Fruit fly (Drosophila melanogaster) whole organism, prepupa: Measurements from ENCODE around the gene PGRP-LC.

Experiments used
- CG10631 ChIP-seq: fragments of 200-800 bp; sonication (Bioruptor generic); optimal IDR thresholded peaks from 2 replicates; lab custom pipeline; 2016; ENCODE audit warnings: missing biosample characterization, missing genetic modification characterization
- CG11902 ChIP-seq: fragments of 200-800 bp; sonication (Bioruptor generic); optimal IDR thresholded peaks from 3 replicates; lab custom pipeline; 2016; ENCODE audit warnings: missing biosample characterization, missing genetic modification characterization
- CG15336 ChIP-seq: fragments of 200-800 bp; sonication (Bioruptor generic); IDR thresholded peaks from 2 replicates; pipeline ENCODE4 v1.3.6; 2022; ENCODE audit warnings: missing biosample characterization, missing genetic modification characterization
- CG1621 ChIP-seq: fragments of 200-800 bp; sonication (Bioruptor generic); optimal IDR thresholded peaks from 3 replicates; lab custom pipeline; 2018; ENCODE audit warnings: missing biosample characterization, mild to moderate bottlenecking, missing genetic modification characterization
- CG16779 ChIP-seq: fragments of 200-800 bp; sonication (Bioruptor generic); optimal IDR thresholded peaks from 3 replicates; lab custom pipeline; 2017; ENCODE audit warnings: missing biosample characterization, mild to moderate bottlenecking, missing genetic modification characterization
- CG3032 ChIP-seq: fragments of 200-800 bp; optimal IDR thresholded peaks from 2 replicates; lab custom pipeline; 2019; ENCODE audit warnings: missing biosample characterization, mild to moderate bottlenecking, missing genetic modification characterization, moderate library complexity
- CG31627 ChIP-seq: fragments of 200-800 bp; sonication (Bioruptor generic); optimal IDR thresholded peaks from 3 replicates; lab custom pipeline; 2016; ENCODE audit warnings: missing biosample characterization, missing genetic modification characterization
- CG32006 ChIP-seq: fragments of 200-800 bp; sonication (Bioruptor generic); optimal IDR thresholded peaks from 3 replicates; lab custom pipeline; 2017; ENCODE audit warnings: missing biosample characterization, mild to moderate bottlenecking, missing genetic modification characterization
- CG34406 ChIP-seq: fragments of 200-800 bp; sonication (Bioruptor generic); optimal IDR thresholded peaks from 3 replicates; lab custom pipeline; 2016; ENCODE audit warnings: missing biosample characterization, missing genetic modification characterization
- CG3919 ChIP-seq: fragments of 200-800 bp; sonication (Bioruptor generic); optimal IDR thresholded peaks from 3 replicates; lab custom pipeline; 2016; ENCODE audit warnings: missing biosample characterization, missing genetic modification characterization
- CG4318 ChIP-seq: fragments of 200-800 bp; sonication (Bioruptor generic); optimal IDR thresholded peaks from 3 replicates; lab custom pipeline; 2017; ENCODE audit warnings: missing biosample characterization, mild to moderate bottlenecking, missing genetic modification characterization
- CG6276 ChIP-seq: fragments of 200-800 bp; sonication (Bioruptor generic); optimal IDR thresholded peaks from 2 replicates; lab custom pipeline; 2017; ENCODE audit warnings: missing biosample characterization, mild to moderate bottlenecking, missing genetic modification characterization
- CG6792 ChIP-seq: fragments of 200-800 bp; sonication (Bioruptor generic); optimal IDR thresholded peaks from 3 replicates; lab custom pipeline; 2016; ENCODE audit warnings: missing biosample characterization, missing genetic modification characterization
- CG6808 ChIP-seq: fragments of 200-800 bp; sonication (Bioruptor generic); optimal IDR thresholded peaks from 3 replicates; lab custom pipeline; 2017; ENCODE audit warnings: missing biosample characterization, missing genetic modification characterization, mild to moderate bottlenecking, moderate library complexity, missing genetic modification reagents
- CG6854 ChIP-seq: fragments of 200-800 bp; sonication (Bioruptor generic); optimal IDR thresholded peaks from 2 replicates; lab custom pipeline; 2017; ENCODE audit warnings: missing biosample characterization, mild to moderate bottlenecking, missing genetic modification characterization
- CG7368 ChIP-seq: fragments of 200-800 bp; sonication (Bioruptor generic); optimal IDR thresholded peaks from 3 replicates; lab custom pipeline; 2016; ENCODE audit warnings: missing biosample characterization, missing genetic modification characterization
- CG8119 ChIP-seq: fragments of 200-800 bp; sonication (Bioruptor generic); IDR thresholded peaks from 3 replicates; pipeline ENCODE4 v1.3.6; 2022; ENCODE audit warnings: missing biosample characterization, missing genetic modification characterization
- CG9139 ChIP-seq: fragments of 200-800 bp; sonication (Bioruptor generic); optimal IDR thresholded peaks from 3 replicates; lab custom pipeline; 2017; ENCODE audit warnings: missing biosample characterization, mild to moderate bottlenecking, missing genetic modification characterization
- Eip75B ChIP-seq: fragments of 200-800 bp; sonication (Bioruptor generic); optimal IDR thresholded peaks from 3 replicates; lab custom pipeline; 2016; ENCODE audit warnings: missing biosample characterization, missing genetic modification characterization
- Eip78C ChIP-seq: fragments of 200-800 bp; sonication (Bioruptor generic); peaks from one replicate; lab custom pipeline; 2016; ENCODE audit warnings: missing biosample characterization, missing genetic modification characterization
- Ets21C ChIP-seq: fragments of 200-800 bp; sonication (Bioruptor generic); optimal IDR thresholded peaks from 3 replicates; lab custom pipeline; 2016; ENCODE audit warnings: missing biosample characterization, missing genetic modification characterization
- Ets96B ChIP-seq: fragments of 200-800 bp; optimal IDR thresholded peaks from 2 replicates; lab custom pipeline; 2019; ENCODE audit warnings: missing biosample characterization, mild to moderate bottlenecking, missing genetic modification characterization, moderate library complexity
- Gug ChIP-seq: fragments of 200-800 bp; sonication (Bioruptor generic); IDR thresholded peaks from 2 replicates; pipeline ENCODE4 v1.3.6; 2022; ENCODE audit warnings: missing biosample characterization, missing genetic modification characterization
- Hr38 ChIP-seq: sonication (Bioruptor generic); optimal IDR thresholded peaks from 2 replicates; lab custom pipeline; 2016; ENCODE audit warnings: missing biosample characterization, missing genetic modification characterization
- Hr4 ChIP-seq: fragments of 200-800 bp; sonication (Bioruptor generic); optimal IDR thresholded peaks from 3 replicates; lab custom pipeline; 2016; ENCODE audit warnings: missing biosample characterization, missing genetic modification characterization
- Lpt ChIP-seq: fragments of 200-800 bp; sonication (Bioruptor generic); optimal IDR thresholded peaks from 3 replicates; lab custom pipeline; 2016; ENCODE audit warnings: missing biosample characterization, missing genetic modification characterization
- OdsH ChIP-seq: fragments of 200-800 bp; sonication (Bioruptor generic); optimal IDR thresholded peaks from 3 replicates; lab custom pipeline; 2016; ENCODE audit warnings: missing biosample characterization, missing genetic modification characterization
- Smox ChIP-seq: fragments of 200-800 bp; sonication (Bioruptor generic); optimal IDR thresholded peaks from 3 replicates; lab custom pipeline; 2016; ENCODE audit warnings: missing biosample characterization, missing genetic modification characterization
- Sox102F ChIP-seq: fragments of 200-800 bp; sonication (Bioruptor generic); optimal IDR thresholded peaks from 2 replicates; lab custom pipeline; 2016; ENCODE audit warnings: missing biosample characterization, mild to moderate bottlenecking, missing genetic modification characterization
- Sox14 ChIP-seq: fragments of 200-800 bp; sonication (Bioruptor generic); optimal IDR thresholded peaks from 3 replicates; lab custom pipeline; 2016; ENCODE audit warnings: missing biosample characterization, missing genetic modification characterization
- Sox15 ChIP-seq: fragments of 200-800 bp; sonication (Bioruptor generic); optimal IDR thresholded peaks from 3 replicates; lab custom pipeline; 2016; ENCODE audit warnings: missing biosample characterization, missing genetic modification characterization
- dac ChIP-seq: fragments of 200-800 bp; sonication (Bioruptor generic); optimal IDR thresholded peaks from 2 replicates; lab custom pipeline; 2017; ENCODE audit warnings: missing biosample characterization, mild to moderate bottlenecking, missing genetic modification characterization
- dsx ChIP-seq: fragments of 200-800 bp; optimal IDR thresholded peaks from 3 replicates; lab custom pipeline; 2019; ENCODE audit warnings: missing biosample characterization, mild to moderate bottlenecking, missing genetic modification characterization, moderate library complexity; ENCODE audit not compliant: poor library complexity, severe bottlenecking
- eg ChIP-seq: fragments of 200-800 bp; sonication (Bioruptor generic); IDR thresholded peaks from 3 replicates; pipeline ENCODE4 v1.3.6; 2022; ENCODE audit warnings: missing biosample characterization, missing genetic modification characterization
- esn ChIP-seq: fragments of 200-800 bp; sonication (Bioruptor generic); optimal IDR thresholded peaks from 2 replicates; lab custom pipeline; 2016; ENCODE audit warnings: missing biosample characterization, mild to moderate bottlenecking, missing genetic modification characterization, moderate library complexity
- fkh ChIP-seq: fragments of 200-800 bp; sonication (Bioruptor generic); optimal IDR thresholded peaks from 3 replicates; lab custom pipeline; 2017; ENCODE audit warnings: missing biosample characterization, mild to moderate bottlenecking, missing genetic modification characterization, moderate library complexity
- lz ChIP-seq: fragments of 200-800 bp; sonication (Bioruptor generic); optimal IDR thresholded peaks from 3 replicates; lab custom pipeline; 2016; ENCODE audit warnings: missing biosample characterization, missing genetic modification characterization
- net ChIP-seq: fragments of 200-800 bp; sonication (Bioruptor generic); optimal IDR thresholded peaks from 3 replicates; lab custom pipeline; 2016; ENCODE audit warnings: missing biosample characterization, missing genetic modification characterization
- salr ChIP-seq, 2 experiments: fragments of 200-800 bp; sonication (Bioruptor generic); optimal IDR thresholded peaks; 3 replicates each; lab custom pipeline; 2016 to 2018; ENCODE audit warnings: missing biosample characterization in 2 of 2, missing genetic modification characterization in 2 of 2, mild to moderate bottlenecking in 1 of 2
- spab ChIP-seq: fragments of 200-800 bp; sonication (Bioruptor generic); optimal IDR thresholded peaks from 2 replicates; lab custom pipeline; 2017; ENCODE audit warnings: missing biosample characterization, mild to moderate bottlenecking, missing genetic modification characterization, missing genetic modification reagents
- ss ChIP-seq, 2 experiments: fragments of 200-800 bp; sonication (Bioruptor generic); optimal IDR thresholded peaks; 2 replicates in 1 of 2; 3 replicates in 1 of 2; lab custom pipeline; 2017 to 2018; ENCODE audit warnings: mild to moderate bottlenecking in 2 of 2, missing biosample characterization in 2 of 2, missing genetic modification characterization in 2 of 2, moderate library complexity in 1 of 2
- svp ChIP-seq: fragments of 200-800 bp; sonication (Bioruptor generic); peaks from one replicate; lab custom pipeline; 2016; ENCODE audit warnings: missing biosample characterization, missing genetic modification characterization
- topi ChIP-seq: fragments of 200-800 bp; sonication (Bioruptor generic); optimal IDR thresholded peaks from 3 replicates; lab custom pipeline; 2016; ENCODE audit warnings: missing biosample characterization, missing genetic modification characterization

The PGRP-LC gene

DNA sequence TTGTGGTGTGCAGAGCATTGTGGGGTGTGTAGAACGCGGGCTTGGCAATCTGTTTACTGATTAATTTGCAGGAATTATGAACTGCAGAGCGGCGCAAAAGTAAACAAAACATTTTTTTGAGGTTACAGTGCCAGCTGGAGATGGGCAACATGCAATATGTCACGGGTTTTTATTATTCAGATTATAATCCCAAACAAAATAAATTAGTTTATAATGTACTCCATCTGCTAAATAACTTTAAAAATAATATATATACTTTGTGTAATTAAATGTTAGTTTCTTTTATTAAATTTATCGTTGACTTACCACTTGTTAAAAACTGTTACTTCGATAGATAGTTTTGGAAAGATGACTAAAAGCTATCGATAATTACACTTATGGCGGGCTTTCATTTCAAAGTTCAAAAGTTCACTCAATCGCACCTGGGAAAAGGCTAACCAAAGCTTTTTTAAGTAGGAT is 32.3 kb downstream of the PGRP-LC start, which contains the start of gene Fdx1 (continued):
- TF ChIP-seq lz (GFP tag; lab: Kevin White, UChicago): peak; percentile 38
- TF ChIP-seq CG15336 (GFP tag; lab: Robert Waterston, UW): no peak
- TF ChIP-seq CG9139 (GFP tag; lab: Kevin White, UChicago): no peak
- TF ChIP-seq CG16779 (tag; lab: Kevin White, UChicago): no peak
- TF ChIP-seq Smox: no peak
- TF ChIP-seq CG7368: no peak
- peak; percentile 17 for TF ChIP-seq CG31627
- TF ChIP-seq CG3919: peak; percentile 43
- peak; percentile 55 for TF ChIP-seq esn (GFP tag; lab: Kevin White, UChicago)
- TF ChIP-seq CG6792 (GFP tag; lab: Kevin White, UChicago): no peak
- TF ChIP-seq dac (GFP tag; lab: Kevin White, UChicago): no peak
- no peak for TF ChIP-seq Gug (GFP tag; lab: Robert Waterston, UW)
- TF ChIP-seq CG34406 (GFP tag; lab: Kevin White, UChicago): no peak
- TF ChIP-seq svp: peak; percentile 60

DNA sequence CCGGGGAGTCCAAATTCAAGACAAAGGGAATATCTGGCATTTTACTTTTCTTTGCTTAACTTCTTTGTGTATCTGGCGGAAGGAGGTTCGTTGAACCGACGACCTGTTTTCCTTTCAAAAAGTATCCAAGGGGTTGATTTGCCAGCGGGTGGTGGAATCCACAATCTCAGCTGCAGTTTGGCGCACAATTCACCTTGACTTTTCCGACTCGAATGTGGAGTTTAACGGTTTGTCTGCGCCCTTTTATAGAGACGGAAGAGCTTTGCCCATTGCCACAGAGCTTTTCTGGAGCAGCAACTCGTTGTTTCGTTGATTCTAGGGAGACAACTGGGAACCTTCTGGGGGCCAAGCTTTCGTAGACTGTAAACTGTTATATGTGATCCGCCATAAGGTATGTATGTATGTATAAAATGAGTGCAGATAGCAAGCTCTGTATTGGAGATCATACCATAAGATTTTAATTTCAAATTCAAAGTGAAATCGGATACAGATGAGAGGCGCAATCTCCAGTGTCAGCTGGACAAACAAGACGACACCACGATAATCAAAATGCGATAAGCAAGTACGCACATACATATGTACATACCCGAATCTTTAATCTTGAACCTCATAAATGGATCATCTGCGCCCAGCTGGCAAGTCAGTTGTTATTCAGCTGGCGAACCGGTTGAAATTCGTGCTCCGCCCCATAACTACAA is 33.8 kb downstream of the PGRP-LC start, which contains the start of the genes Hsp67Bc, CG4456 and Hsp22:
Gene Hsp67Bc, minus strand, starts transcription at position 220 of the 698 bp plus-strand sequence.
Gene CG4456, plus strand, starts transcription at position 445 of the 698 bp plus-strand sequence.
Gene Hsp22, plus strand, starts transcription at position 654 of the 698 bp plus-strand sequence.
- TF ChIP-seq CG3919 (no peak), fkh (GFP tag; lab: Kevin White, UChicago) (peak; percentile 60), dsx (GFP tag; lab: Kevin White, UChicago) (peak; percentile 23), Eip78C (GFP tag; lab: Kevin White, UChicago) (peak; percentile 58), Sox14 (peak; percentile 36), Eip75B (GFP tag; lab: Kevin White, UChicago) (peak; percentile 13), svp (peak; percentile 66), Gug (GFP tag; lab: Robert Waterston, UW) (no peak), CG6854 (GFP tag; lab: Kevin White, UChicago) (peak; percentile 18), ss (GFP tag; optimal IDR thresholded peaks at IDR 0.05; lab: Kevin White, UChicago) (peak; percentile 50 to 53), eg (GFP tag; lab: Robert Waterston, UW) (0 out of 3 replicates have a peak, but pooled peaks have one; percentile 21), CG8119 (no peak)

DNA sequence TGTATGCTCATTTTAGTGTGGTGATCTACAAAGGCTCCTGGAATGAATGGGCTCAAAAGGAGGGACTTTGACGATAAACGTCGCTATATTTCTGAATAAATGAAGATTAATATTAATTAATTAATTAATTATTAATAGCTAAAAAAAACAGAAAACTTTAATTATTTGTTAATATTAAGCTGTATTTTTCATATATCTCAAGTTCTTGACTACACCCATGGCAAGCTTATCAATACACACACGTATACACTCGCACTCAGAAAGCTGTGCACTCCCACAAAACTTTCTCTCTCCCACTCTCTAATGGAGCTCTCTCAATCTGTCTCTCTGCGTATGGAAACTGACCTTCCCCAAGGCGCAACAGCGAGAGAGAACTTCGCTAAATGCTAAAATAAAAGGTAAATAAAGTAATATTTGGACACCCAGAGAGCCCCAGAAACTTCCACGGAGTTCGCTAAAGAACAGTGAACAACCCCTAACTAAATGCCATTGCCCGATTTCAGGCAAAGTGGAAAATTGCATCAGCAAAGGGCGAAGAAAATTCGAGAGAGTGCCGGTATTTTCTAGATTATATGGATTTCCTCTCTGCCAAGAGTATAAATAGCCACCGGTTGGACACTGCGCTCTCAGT is 34.9 kb downstream of the PGRP-LC start:
- peak; percentile 72 for TF ChIP-seq CG6808
- TF ChIP-seq CG11902 (GFP tag; lab: Kevin White, UChicago): peak; percentile 39
- TF ChIP-seq Lpt (GFP tag; lab: Kevin White, UChicago): peak; percentile 62
- peak; percentile 82 for TF ChIP-seq svp
- peak; percentile 65 for TF ChIP-seq Sox102F (GFP tag; lab: Kevin White, UChicago)
- peak; percentile 7 for TF ChIP-seq Sox15
- TF ChIP-seq CG6276 (GFP tag; lab: Kevin White, UChicago): peak; percentile 83
- TF ChIP-seq Ets96B (tag; lab: Kevin White, UChicago): peak; percentile 69
- TF ChIP-seq CG4318 (GFP tag; lab: Kevin White, UChicago): peak; percentile 73
- peak; percentile 8 to 56 for TF ChIP-seq salr (GFP tag; optimal IDR thresholded peaks at IDR 0.05; lab: Kevin White, UChicago)
- peak; percentile 64 for TF ChIP-seq net (GFP tag; lab: Kevin White, UChicago)
- peak; percentile 79 for TF ChIP-seq CG34406 (GFP tag; lab: Kevin White, UChicago)
- peak; percentile 4 for TF ChIP-seq Ets21C (GFP tag; lab: Kevin White, UChicago)
- TF ChIP-seq CG3032 (tag; lab: Kevin White, UChicago): peak; percentile 62
- TF ChIP-seq OdsH: peak; percentile 78
- TF ChIP-seq spab (GFP tag; lab: Kevin White, UChicago): peak; percentile 46
- TF ChIP-seq Hr38: no peak
- peak; percentile 91 for TF ChIP-seq CG8119
- peak; percentile 73 for TF ChIP-seq Eip75B (GFP tag; lab: Kevin White, UChicago)
- peak; percentile 94 for TF ChIP-seq Eip78C (GFP tag; lab: Kevin White, UChicago)
- TF ChIP-seq CG32006 (GFP tag; lab: Kevin White, UChicago): peak; percentile 89
- TF ChIP-seq dsx (GFP tag; lab: Kevin White, UChicago): no peak
- TF ChIP-seq ss (GFP tag; optimal IDR thresholded peaks at IDR 0.05; lab: Kevin White, UChicago): no peak
- peak; percentile 81 for TF ChIP-seq topi
- peak; percentile 84 for TF ChIP-seq Smox
- peak; percentile 83 for TF ChIP-seq CG10631 (GFP tag; lab: Kevin White, UChicago)
- TF ChIP-seq CG1621: peak; percentile 31
- TF ChIP-seq CG16779 (tag; lab: Kevin White, UChicago): peak; percentile 72
- peak; percentile 86 for TF ChIP-seq eg (GFP tag; lab: Robert Waterston, UW)
- peak; percentile 84 for TF ChIP-seq Hr4
- TF ChIP-seq lz (GFP tag; lab: Kevin White, UChicago): peak; percentile 69
